Worm (Caenorhabditis elegans) whole organism, L4 larva: ENCODE measurements around the gene C10E2.1.

Source experiments
- F44E2.7 ChIP-seq: fragments of 200-800 bp; sonication (Bioruptor generic); IDR thresholded peaks from 2 replicates; pipeline ENCODE4 v2.1.2; 2022; ENCODE audit warnings: missing genetic modification characterization, missing compliant biosample characterization
- T20F7.1 ChIP-seq: fragments of 200-800 bp; sonication (Bioruptor generic); optimal IDR thresholded peaks from 2 replicates; lab custom pipeline; 2018; ENCODE audit warnings: mild to moderate bottlenecking, missing genetic modification characterization, missing compliant biosample characterization
- attf-4 ChIP-seq: sonication (generic microtip); optimal IDR thresholded peaks from 3 replicates; lab custom pipeline; 2017; ENCODE audit warnings: missing biosample characterization, missing genetic modification characterization
- ceh-20 ChIP-seq: fragments of 200-800 bp; sonication (Bioruptor generic); IDR thresholded peaks from 2 replicates; pipeline ENCODE4 v1.3.6; 2022; ENCODE audit warnings: missing genetic modification reagents, missing genetic modification characterization, missing compliant biosample characterization
- ces-1 ChIP-seq: fragments of 150-350 bp; sonication (generic microtip); optimal IDR thresholded peaks from 4 replicates; lab custom pipeline; 2014; ENCODE audit warnings: missing biosample characterization, missing genetic modification reagents, missing genetic modification characterization
- cey-2 ChIP-seq: sonication (generic microtip); optimal IDR thresholded peaks from 3 replicates; lab custom pipeline; 2017; ENCODE audit warnings: missing genetic modification characterization, mild to moderate bottlenecking, missing compliant biosample characterization, antibody characterized with exemption, borderline replicate concordance; ENCODE audit not compliant: insufficient read depth
- daf-16 ChIP-seq, 3 experiments: sonication (generic microtip); optimal IDR thresholded peaks; 2 replicates each; lab custom pipeline; 2016 to 2017; ENCODE audit warnings: missing genetic modification characterization in 3 of 3, missing genetic modification reagents in 3 of 3, mild to moderate bottlenecking in 2 of 3, missing compliant biosample characterization in 2 of 3, missing biosample characterization in 1 of 3, moderate library complexity in 1 of 3
- dmd-6 ChIP-seq: fragments of 200-800 bp; sonication (Bioruptor generic); IDR thresholded peaks from 2 replicates; pipeline ENCODE4 v1.3.6; 2022; ENCODE audit warnings: missing genetic modification reagents, missing genetic modification characterization, missing compliant biosample characterization
- dmd-9 ChIP-seq: fragments of 200-800 bp; sonication (Bioruptor generic); IDR thresholded peaks from 2 replicates; pipeline ENCODE4 v1.3.6; 2022; ENCODE audit warnings: missing genetic modification reagents, missing genetic modification characterization, missing compliant biosample characterization
- dve-1 ChIP-seq: sonication (generic microtip); optimal IDR thresholded peaks from 2 replicates; lab custom pipeline; 2017; ENCODE audit warnings: antibody characterized with exemption, mild to moderate bottlenecking, missing genetic modification characterization, missing compliant biosample characterization; ENCODE audit not compliant: insufficient read depth
- hlh-11 ChIP-seq: fragments of 200-800 bp; sonication (Bioruptor generic); optimal IDR thresholded peaks from 2 replicates; lab custom pipeline; 2018; ENCODE audit warnings: mild to moderate bottlenecking, missing genetic modification characterization, missing compliant biosample characterization
- hlh-30 ChIP-seq: sonication (generic microtip); optimal IDR thresholded peaks from 2 replicates; lab custom pipeline; 2017; ENCODE audit warnings: antibody characterized with exemption, mild to moderate bottlenecking, missing genetic modification characterization, missing compliant biosample characterization; ENCODE audit not compliant: insufficient read depth
- jun-1 ChIP-seq: fragments of 150-350 bp; optimal IDR thresholded peaks from 2 replicates; lab custom pipeline; 2014; ENCODE audit warnings: missing biosample characterization, missing genetic modification reagents, missing genetic modification characterization
- lin-39 ChIP-seq: fragments of 150-350 bp; optimal IDR thresholded peaks from 2 replicates; lab custom pipeline; 2014; ENCODE audit warnings: missing biosample characterization, missing genetic modification reagents, missing genetic modification characterization
- madf-9 ChIP-seq: fragments of 200-800 bp; sonication (Bioruptor generic); conservative IDR thresholded peaks from 2 replicates; pipeline ENCODE4 v1.3.6; 2022; ENCODE audit warnings: missing genetic modification reagents, missing genetic modification characterization, missing compliant biosample characterization
- mdl-1 ChIP-seq, 2 experiments: fragments of 150-350 bp in 1 of 2; sonication (generic microtip) in 1 of 2; optimal IDR thresholded peaks; 2 replicates each; lab custom pipeline; 2014 to 2017; ENCODE audit warnings: missing biosample characterization in 2 of 2, missing genetic modification characterization in 2 of 2
- mep-1 ChIP-seq: fragments of 150-350 bp; sonication (generic microtip); optimal IDR thresholded peaks from 3 replicates; lab custom pipeline; 2014; ENCODE audit warnings: missing biosample characterization, missing genetic modification characterization
- mxl-3 ChIP-seq: fragments of 200-800 bp; sonication (Bioruptor generic); optimal IDR thresholded peaks from 2 replicates; lab custom pipeline; 2018; ENCODE audit warnings: mild to moderate bottlenecking, missing genetic modification characterization, missing compliant biosample characterization
- nhr-10 ChIP-seq: fragments of 150-350 bp; optimal IDR thresholded peaks from 2 replicates; lab custom pipeline; 2014; ENCODE audit warnings: missing biosample characterization, missing genetic modification characterization
- nhr-111 ChIP-seq: fragments of 200-800 bp; sonication (Bioruptor generic); optimal IDR thresholded peaks from 2 replicates; lab custom pipeline; 2018; ENCODE audit warnings: mild to moderate bottlenecking, missing genetic modification characterization, missing compliant biosample characterization
- nhr-237 ChIP-seq: sonication (generic microtip); optimal IDR thresholded peaks from 2 replicates; lab custom pipeline; 2017; ENCODE audit warnings: missing biosample characterization, missing genetic modification characterization
- nhr-25 ChIP-seq: sonication (generic microtip); optimal IDR thresholded peaks from 2 replicates; lab custom pipeline; 2017; ENCODE audit warnings: missing genetic modification characterization, mild to moderate bottlenecking, missing compliant biosample characterization, antibody characterized with exemption, moderate library complexity, borderline replicate concordance; ENCODE audit not compliant: insufficient read depth
- nhr-28 ChIP-seq: fragments of 150-350 bp; optimal IDR thresholded peaks from 2 replicates; lab custom pipeline; 2014; ENCODE audit warnings: missing biosample characterization, missing genetic modification characterization
- nhr-41 ChIP-seq: fragments of 200-800 bp; sonication (Bioruptor generic); IDR thresholded peaks from 2 replicates; pipeline ENCODE4 v1.3.6; 2022; ENCODE audit warnings: missing genetic modification reagents, missing genetic modification characterization, missing compliant biosample characterization
- nhr-48 ChIP-seq: sonication (generic microtip); optimal IDR thresholded peaks from 2 replicates; lab custom pipeline; 2016; ENCODE audit warnings: mild to moderate bottlenecking, missing genetic modification characterization, missing compliant biosample characterization
- nhr-6 ChIP-seq: fragments of 150-350 bp; optimal IDR thresholded peaks from 2 replicates; lab custom pipeline; 2014; ENCODE audit warnings: missing biosample characterization, missing genetic modification characterization
- nhr-77 ChIP-seq: fragments of 150-350 bp; optimal IDR thresholded peaks from 2 replicates; lab custom pipeline; 2014; ENCODE audit warnings: missing biosample characterization, missing genetic modification characterization
- php-3 ChIP-seq: fragments of 200-800 bp; sonication (Bioruptor generic); IDR thresholded peaks from 2 replicates; pipeline ENCODE4 v1.3.6; 2022; ENCODE audit warnings: missing genetic modification reagents, missing genetic modification characterization, missing compliant biosample characterization
- pqm-1 ChIP-seq: sonication (generic microtip); optimal IDR thresholded peaks from 2 replicates; lab custom pipeline; 2017; ENCODE audit warnings: missing biosample characterization, missing genetic modification characterization
- snpc-4 ChIP-seq: fragments of 150-350 bp; optimal IDR thresholded peaks from 2 replicates; lab custom pipeline; 2014; ENCODE audit warnings: missing biosample characterization, missing genetic modification characterization
- spr-1 ChIP-seq: sonication (generic microtip); optimal IDR thresholded peaks from 2 replicates; lab custom pipeline; 2016; ENCODE audit warnings: mild to moderate bottlenecking, missing genetic modification characterization, missing compliant biosample characterization
- tag-97 ChIP-seq: fragments of 200-800 bp; sonication (Bioruptor generic); IDR thresholded peaks from 2 replicates; pipeline ENCODE4 v1.3.6; 2022; ENCODE audit warnings: missing genetic modification characterization, missing compliant biosample characterization
- tra-1 ChIP-seq: fragments of 200-800 bp; sonication (Bioruptor generic); IDR thresholded peaks from 2 replicates; pipeline ENCODE4 v1.3.6; 2022; ENCODE audit warnings: missing genetic modification reagents, missing genetic modification characterization, missing compliant biosample characterization
- unc-62 ChIP-seq, 3 experiments: fragments of 150-350 bp in 1 of 3; sonication (generic microtip); optimal IDR thresholded peaks in 2 of 3; peaks in 1 of 3; 1 replicate in 1 of 3; 2 replicates in 2 of 3; lab custom pipeline; 2014 to 2017; ENCODE audit warnings: missing biosample characterization in 3 of 3, missing genetic modification characterization in 3 of 3, missing genetic modification reagents in 3 of 3, missing genotype in 1 of 3
- zag-1 ChIP-seq: fragments of 150-350 bp; optimal IDR thresholded peaks from 2 replicates; lab custom pipeline; 2014; ENCODE audit warnings: missing biosample characterization, missing genetic modification characterization
- ztf-7 ChIP-seq: fragments of 150-350 bp; optimal IDR thresholded peaks from 2 replicates; lab custom pipeline; 2014; ENCODE audit warnings: missing biosample characterization, missing genetic modification characterization

C10E2.1 gene

DNA sequence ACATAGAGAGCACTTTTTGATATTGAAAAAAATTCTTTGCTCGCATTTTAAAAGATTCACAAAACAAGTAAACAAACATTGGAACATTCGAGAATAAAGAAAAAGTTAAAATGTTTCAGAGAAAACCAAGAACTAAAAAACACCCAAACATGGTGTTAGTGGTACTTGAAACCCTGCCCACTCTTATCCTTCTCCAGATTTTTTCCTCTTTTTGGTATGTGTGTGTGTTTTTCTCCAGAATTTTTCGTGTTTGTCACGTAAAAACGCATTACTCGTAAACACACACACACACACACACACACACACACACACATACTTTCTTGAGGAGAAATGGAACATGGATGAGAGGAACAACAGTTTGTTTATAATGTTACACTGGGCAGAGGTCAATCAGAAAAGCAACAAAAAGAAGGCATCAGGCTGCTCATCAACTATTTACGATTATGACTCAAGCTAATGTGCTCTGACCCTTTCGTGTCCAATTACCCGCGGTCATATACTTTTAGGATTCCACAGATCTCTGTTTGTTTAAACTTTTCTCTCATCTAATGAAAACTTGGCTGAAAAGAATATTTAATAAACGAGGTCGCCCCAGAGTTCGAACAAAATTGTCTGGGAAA, 9.6 kb downstream of the C10E2.1 start (continued):
- TF ChIP-seq dmd-9 (GFP tag; lab: Robert Waterston, UW) (no peak), F44E2.7 (GFP tag; lab: Robert Waterston, UW) (no peak), nhr-237 (tag; lab: Kevin White, UChicago) (no peak), cey-2 (tag; lab: Kevin White, UChicago) (no peak)

DNA sequence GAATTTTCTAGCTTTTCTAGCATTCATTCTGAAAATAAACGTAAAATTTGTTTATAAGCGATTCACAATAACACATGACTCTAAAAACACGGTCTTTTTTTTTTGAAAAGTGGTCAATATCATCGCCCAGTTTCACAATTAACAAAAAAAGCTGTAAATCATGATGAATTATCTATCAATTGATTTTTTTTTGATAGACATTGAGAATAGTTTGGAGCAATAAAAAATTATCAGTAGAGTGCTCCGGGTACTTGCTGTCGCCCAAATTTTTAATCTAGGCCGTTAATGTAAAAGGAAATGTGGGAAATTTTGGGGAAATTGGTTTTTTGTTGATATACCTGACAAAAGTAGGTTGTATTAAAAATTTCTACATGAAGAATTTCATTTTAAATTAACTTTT, 10.8 kb downstream of the C10E2.1 start:
- TF ChIP-seq php-3 (GFP tag; lab: Robert Waterston, UW) (peak; percentile 51; the same call in 1 of the 2 replicates), pqm-1 (tag; lab: Kevin White, UChicago) (peak; percentile 66), ceh-20 (GFP tag; lab: Robert Waterston, UW) (peak; percentile 62; the same call in 1 of the 2 replicates), lin-39 (tag; lab: Kevin White, UChicago) (no peak), mep-1 (no peak), dmd-6 (GFP tag; lab: Robert Waterston, UW) (peak; percentile 34; the same call in 1 of the 2 replicates)

DNA sequence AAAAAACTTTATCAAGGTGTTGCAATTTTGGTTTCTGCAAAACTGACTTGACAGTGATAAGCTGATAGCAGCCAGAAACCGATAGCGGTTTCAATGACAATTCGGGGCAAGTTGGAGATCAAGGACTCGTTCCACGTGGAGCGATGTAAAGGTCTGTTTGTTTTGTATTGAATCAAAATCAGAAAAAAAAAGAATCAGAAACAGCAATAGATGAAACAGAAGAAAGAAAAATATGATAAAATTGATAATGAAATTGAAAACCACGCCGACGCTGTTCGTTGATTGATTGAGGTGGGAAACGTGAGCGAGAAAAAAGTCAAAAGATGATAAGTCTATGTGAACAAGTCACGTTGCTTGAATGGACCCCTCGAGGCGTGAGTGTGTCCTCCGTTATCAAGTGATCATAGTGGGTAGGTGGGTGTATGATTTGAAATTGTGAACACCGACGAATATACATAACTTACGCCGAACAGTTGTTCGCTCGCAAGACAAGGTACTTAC, 12.8 kb downstream of the C10E2.1 start:
- TF ChIP-seq tra-1 (GFP tag; lab: Robert Waterston, UW) (peak; percentile 78), nhr-10 (no peak), madf-9 (GFP tag; lab: Robert Waterston, UW) (no peak), jun-1 (tag; lab: Kevin White, UChicago) (no peak), nhr-41 (no peak), mdl-1 (tag; optimal IDR thresholded peaks at IDR 0.05; lab: Kevin White, UChicago) (peak; percentile 21 to 78), ceh-20 (GFP tag; lab: Robert Waterston, UW) (peak; percentile 77; the same call in 1 of the 2 replicates), dmd-6 (GFP tag; lab: Robert Waterston, UW) (peak; percentile 92), nhr-6 (no peak), zag-1 (tag; lab: Kevin White, UChicago) (no peak), nhr-25 (no peak), T20F7.1 (peak; percentile 3), pqm-1 (tag; lab: Kevin White, UChicago) (peak; percentile 90), mep-1 (peak; percentile 31), mxl-3 (GFP tag; lab: Kevin White, UChicago) (peak; percentile 88), attf-4 (no peak), nhr-111 (GFP tag; lab: Kevin White, UChicago) (no peak), ces-1 (GFP tag; lab: Kevin White, UChicago) (no peak), spr-1 (no peak), tag-97 (no peak), daf-16 (GFP tag; optimal IDR thresholded peaks at IDR 0.05; lab: Kevin White, UChicago) (no peak), daf-16 (tag; optimal IDR thresholded peaks at IDR 0.05; lab: Kevin White, UChicago) (peak; percentile 20), snpc-4 (tag; lab: Kevin White, UChicago) (no peak), nhr-28 (tag; lab: Kevin White, UChicago) (peak; percentile 64), hlh-30 (tag; lab: Kevin White, UChicago) (peak; percentile 93), ztf-7 (no peak), dve-1 (peak; percentile 28), hlh-11 (tag; lab: Kevin White, UChicago) (peak; percentile 78), nhr-48 (tag; lab: Kevin White, UChicago) (peak; percentile 42), nhr-77 (tag; lab: Kevin White, UChicago) (peak; percentile 14), unc-62 (GFP tag; optimal IDR thresholded peaks at IDR 0.05 in 1 of 2; lab: Kevin White, UChicago) (peak in 1 of 2 experiments; percentile 80), unc-62 (tag; optimal IDR thresholded peaks at IDR 0.05; lab: Kevin White, UChicago) (no peak)
